Fruit fly (Drosophila melanogaster): ENCODE results near the gene Rbp4.

Gene Rbp4

dm6 chr3R:13659865-13660738 is 3.9 kb upstream of the Rbp4 start, which contains the start of gene Hrb87F:
Gene Hrb87F, minus strand, starts transcription at chr3R:13660531.
- no peak for TF ChIP-seq Pif1A (GFP tag; optimal IDR thresholded peaks at IDR 0.05)
- TF ChIP-seq Pif1B (GFP tag; optimal IDR thresholded peaks at IDR 0.05) = no peak
- peak; percentile 5; the same call in 1 of the 2 replicates for TF ChIP-seq CG12605 (GFP tag; IDR thresholded peaks at IDR 0.05)
- no peak for TF ChIP-seq CG14655 (GFP tag; optimal IDR thresholded peaks at IDR 0.05)
- TF ChIP-seq fd96Ca (GFP tag; IDR thresholded peaks at IDR 0.05) = peak; percentile 38; the same call in 1 of the 3 replicates
- no peak for TF ChIP-seq rn (GFP tag; IDR thresholded peaks at IDR 0.05)
- no peak for TF ChIP-seq CG8301 (tag; optimal IDR thresholded peaks at IDR 0.05)
- no peak for TF ChIP-seq Snoo (tag; optimal IDR thresholded peaks at IDR 0.05)
- no peak for TF ChIP-seq CG9948 (tag; optimal IDR thresholded peaks at IDR 0.05)
- peak; percentile 81 for TF ChIP-seq EcR (GFP tag; optimal IDR thresholded peaks at IDR 0.05)
- TF ChIP-seq gl (tag; optimal IDR thresholded peaks at IDR 0.05) = peak; percentile 45
- peak; percentile 23 for TF ChIP-seq CG15710 (tag; optimal IDR thresholded peaks at IDR 0.05)
- no peak for TF ChIP-seq CG8159 (tag; optimal IDR thresholded peaks at IDR 0.05)
- TF ChIP-seq CG13204 (GFP tag; optimal IDR thresholded peaks at IDR 0.05) = no peak
- TF ChIP-seq CG4496 (GFP tag; IDR thresholded peaks at IDR 0.05) = peak; percentile 61
- no peak for TF ChIP-seq CG34367 (tag; optimal IDR thresholded peaks at IDR 0.05)
- 0 out of 2 replicates have a peak, but pooled peaks have one; percentile 18 for TF ChIP-seq CG32121 (GFP tag; IDR thresholded peaks at IDR 0.05)
- no peak for TF ChIP-seq D1 (tag; optimal IDR thresholded peaks at IDR 0.05)
- TF ChIP-seq CG17806 (tag; optimal IDR thresholded peaks at IDR 0.05) = no peak
- TF ChIP-seq CG10348 (GFP tag; IDR thresholded peaks at IDR 0.05) = no peak
- no peak for TF ChIP-seq Ets98B (GFP tag; IDR thresholded peaks at IDR 0.05)

dm6 chr3R:13647734-13648541 is 8.3 kb downstream of the Rbp4 start:
- TF ChIP-seq fd96Ca (GFP tag; IDR thresholded peaks at IDR 0.05) (0 out of 3 replicates have a peak, but pooled peaks have one; percentile 46), CG17806 (tag; optimal IDR thresholded peaks at IDR 0.05) (no peak), EcR (GFP tag; optimal IDR thresholded peaks at IDR 0.05) (peak; percentile 94), gl (tag; optimal IDR thresholded peaks at IDR 0.05) (no peak), CG13204 (GFP tag; optimal IDR thresholded peaks at IDR 0.05) (no peak), CG4496 (GFP tag; IDR thresholded peaks at IDR 0.05) (peak; percentile 23; the same call in 1 of the 3 replicates), rn (GFP tag; IDR thresholded peaks at IDR 0.05) (no peak), Pif1B (GFP tag; optimal IDR thresholded peaks at IDR 0.05) (no peak), Snoo (tag; optimal IDR thresholded peaks at IDR 0.05) (no peak), Pif1A (GFP tag; optimal IDR thresholded peaks at IDR 0.05) (no peak)

dm6 chr3R:13646729-13647633 is 9.2 kb downstream of the Rbp4 start, which contains the start of gene rin:
Gene rin, plus strand, starts transcription at chr3R:13647004.
- TF ChIP-seq EcR (GFP tag; optimal IDR thresholded peaks at IDR 0.05) (peak; percentile 61), CG17806 (tag; optimal IDR thresholded peaks at IDR 0.05) (no peak), CG8301 (tag; optimal IDR thresholded peaks at IDR 0.05) (peak; percentile 41), CG13204 (GFP tag; optimal IDR thresholded peaks at IDR 0.05) (peak; percentile 20), CG15710 (tag; optimal IDR thresholded peaks at IDR 0.05) (peak; percentile 35), CG8159 (tag; optimal IDR thresholded peaks at IDR 0.05) (peak; percentile 58), Ets98B (GFP tag; IDR thresholded peaks at IDR 0.05) (no peak), CG12605 (GFP tag; IDR thresholded peaks at IDR 0.05) (peak; percentile 41; the same call in 1 of the 2 replicates), CG4496 (GFP tag; IDR thresholded peaks at IDR 0.05) (0 out of 3 replicates have a peak, but pooled peaks have one; percentile 15), fd96Ca (GFP tag; IDR thresholded peaks at IDR 0.05) (no peak), CG9948 (tag; optimal IDR thresholded peaks at IDR 0.05) (no peak), CG34367 (tag; optimal IDR thresholded peaks at IDR 0.05) (peak; percentile 59), Pif1A (GFP tag; optimal IDR thresholded peaks at IDR 0.05) (peak; percentile 26), CG14655 (GFP tag; optimal IDR thresholded peaks at IDR 0.05) (no peak), CG32121 (GFP tag; IDR thresholded peaks at IDR 0.05) (peak; percentile 39; the same call in 1 of the 2 replicates), gl (tag; optimal IDR thresholded peaks at IDR 0.05) (peak; percentile 78)

dm6 chr3R:13645874-13646370 is 10.3 kb downstream of the Rbp4 start, which contains the start of gene sqd:
Gene sqd, minus strand, starts transcription at chr3R:13646304.
- TF ChIP-seq CG12605 (GFP tag; IDR thresholded peaks at IDR 0.05) = 0 out of 2 replicates have a peak, but pooled peaks have one; percentile 28
- peak; percentile 68 for TF ChIP-seq Snoo (tag; optimal IDR thresholded peaks at IDR 0.05)
- no peak for TF ChIP-seq gl (tag; optimal IDR thresholded peaks at IDR 0.05)
- TF ChIP-seq CG9948 (tag; optimal IDR thresholded peaks at IDR 0.05) = peak; percentile 15
- TF ChIP-seq CG13204 (GFP tag; optimal IDR thresholded peaks at IDR 0.05) = peak; percentile 18
- no peak for TF ChIP-seq rn (GFP tag; IDR thresholded peaks at IDR 0.05)
- TF ChIP-seq CG34367 (tag; optimal IDR thresholded peaks at IDR 0.05) = peak; percentile 26
- peak; percentile 54; the same call in 2 of the 3 replicates for TF ChIP-seq CG4496 (GFP tag; IDR thresholded peaks at IDR 0.05)
- TF ChIP-seq Ets98B (GFP tag; IDR thresholded peaks at IDR 0.05) = peak; percentile 35; the same call in 1 of the 2 replicates
- no peak for TF ChIP-seq CG10348 (GFP tag; IDR thresholded peaks at IDR 0.05)
- TF ChIP-seq Pif1A (GFP tag; optimal IDR thresholded peaks at IDR 0.05) = peak; percentile 24
- TF ChIP-seq CG15710 (tag; optimal IDR thresholded peaks at IDR 0.05) = peak; percentile 36
- TF ChIP-seq EcR (GFP tag; optimal IDR thresholded peaks at IDR 0.05) = no peak
- no peak for TF ChIP-seq CG8159 (tag; optimal IDR thresholded peaks at IDR 0.05)
- TF ChIP-seq CG17806 (tag; optimal IDR thresholded peaks at IDR 0.05) = peak; percentile 11
- peak; percentile 6 for TF ChIP-seq CG14655 (GFP tag; optimal IDR thresholded peaks at IDR 0.05)
- no peak for TF ChIP-seq fd96Ca (GFP tag; IDR thresholded peaks at IDR 0.05)
- TF ChIP-seq CG8301 (tag; optimal IDR thresholded peaks at IDR 0.05) = no peak
- TF ChIP-seq Pif1B (GFP tag; optimal IDR thresholded peaks at IDR 0.05) = peak; percentile 44
- no peak for TF ChIP-seq CG32121 (GFP tag; IDR thresholded peaks at IDR 0.05)
- no peak for TF ChIP-seq D1 (tag; optimal IDR thresholded peaks at IDR 0.05)

Data from whole organism, pupa.